Worm (Caenorhabditis elegans) whole organism, L1 larva: ENCODE data around the gene clec-76.

Experiments used
- elt-3 ChIP-seq, 6 experiments: fragments of 150-350 bp in 1 of 6; sonication (generic microtip); optimal IDR thresholded peaks; 2 replicates each; lab custom pipeline; 2017 to 2018; ENCODE audit warnings: missing biosample characterization in 6 of 6, missing genetic modification characterization in 6 of 6, inconsistent platforms in 1 of 6
- lin-15B ChIP-seq: fragments of 150-350 bp; sonication (generic microtip); optimal IDR thresholded peaks from 3 replicates; lab custom pipeline; 2014; ENCODE audit warnings: missing biosample characterization, missing genetic modification characterization
- unc-130 ChIP-seq: fragments of 150-350 bp; optimal IDR thresholded peaks from 2 replicates; lab custom pipeline; 2017; ENCODE audit warnings: missing biosample characterization, missing genetic modification characterization, inconsistent platforms

DNA sequence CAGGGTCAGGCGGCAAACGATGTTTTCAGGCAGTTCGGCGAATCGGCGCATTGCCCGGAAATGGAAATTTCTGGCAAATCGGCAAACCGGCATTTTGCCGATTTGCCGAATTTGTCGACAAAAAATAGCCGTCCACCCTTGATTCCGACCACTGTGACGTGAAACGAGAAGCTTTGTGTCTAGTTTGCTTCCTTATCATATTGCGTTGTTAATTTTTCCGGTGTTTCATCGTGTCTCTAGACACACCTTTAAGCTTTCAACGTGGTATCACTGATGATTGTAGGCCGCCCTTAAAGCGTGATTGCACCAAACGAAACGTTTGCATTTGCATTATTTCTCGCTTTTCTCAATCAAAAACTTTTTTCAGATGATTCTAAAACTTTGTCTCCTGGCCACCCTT, 27.9 kb upstream of the clec-76 start, which contains the start of gene clec-71:
- no peak for TF ChIP-seq unc-130 (tag; lab: Kevin White, UChicago)
- no peak for TF ChIP-seq elt-3 (tag; optimal IDR thresholded peaks at IDR 0.05; lab: Kevin White, UChicago)
- TF ChIP-seq lin-15B: no peak
